Worm (Caenorhabditis elegans): ENCODE data around the gene npa-1.

npa-1 gene

ce11 chrV:7089217-7089616 lies 13.6 kb downstream of the npa-1 start (continued):
- TF ChIP-seq zag-1 (tag; optimal IDR thresholded peaks at IDR 0.05) (no peak), snpc-4 (tag; optimal IDR thresholded peaks at IDR 0.05) (no peak), gmeb-1 (tag; optimal IDR thresholded peaks at IDR 0.05) (peak; percentile 61), lsy-2 (tag; optimal IDR thresholded peaks at IDR 0.05) (no peak), fos-1 (tag; optimal IDR thresholded peaks at IDR 0.05) (peak; percentile 23), mab-5 (tag; optimal IDR thresholded peaks at IDR 0.05) (no peak), sma-9 (GFP tag; optimal IDR thresholded peaks at IDR 0.05) (peak; percentile 86), sma-9 (tag; optimal IDR thresholded peaks at IDR 0.05) (no peak), lin-13 (GFP tag; optimal IDR thresholded peaks at IDR 0.05) (no peak)

DNA sequence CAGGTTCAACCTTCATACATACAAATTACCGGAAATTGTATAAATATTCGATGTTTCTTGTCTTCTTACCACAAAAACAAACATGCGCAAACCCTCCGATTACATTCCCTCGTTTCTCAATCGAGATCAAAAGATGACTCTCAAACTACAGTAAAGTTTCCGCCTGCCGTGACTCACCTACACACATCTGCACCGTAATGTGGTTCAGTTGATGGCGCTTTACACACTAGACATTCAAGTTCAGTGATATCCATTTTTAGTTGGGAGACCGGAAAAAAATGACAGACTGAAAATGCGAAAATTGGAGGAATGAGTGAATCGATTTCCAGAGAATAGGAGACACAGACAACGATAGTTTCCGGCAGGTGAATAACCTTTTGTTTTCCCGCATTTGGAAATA lies 15.7 kb downstream of the npa-1 start, which contains the start of gene nhr-286:
Gene nhr-286 (minus strand): TSS at position 324 of the 400 bp plus-strand sequence.
- TF ChIP-seq gmeb-1 (tag; optimal IDR thresholded peaks at IDR 0.05) (no peak), lin-11 (tag; optimal IDR thresholded peaks at IDR 0.05) (no peak), ZK546.5 (tag; optimal IDR thresholded peaks at IDR 0.05) (no peak), nhr-237 (tag; optimal IDR thresholded peaks at IDR 0.05) (no peak), ztf-11 (tag; optimal IDR thresholded peaks at IDR 0.05) (no peak), elt-1 (tag; optimal IDR thresholded peaks at IDR 0.05) (no peak), sma-9 (GFP tag; optimal IDR thresholded peaks at IDR 0.05) (no peak), sma-9 (tag; optimal IDR thresholded peaks at IDR 0.05) (no peak), crh-2 (tag; optimal IDR thresholded peaks at IDR 0.05) (no peak)

DNA sequence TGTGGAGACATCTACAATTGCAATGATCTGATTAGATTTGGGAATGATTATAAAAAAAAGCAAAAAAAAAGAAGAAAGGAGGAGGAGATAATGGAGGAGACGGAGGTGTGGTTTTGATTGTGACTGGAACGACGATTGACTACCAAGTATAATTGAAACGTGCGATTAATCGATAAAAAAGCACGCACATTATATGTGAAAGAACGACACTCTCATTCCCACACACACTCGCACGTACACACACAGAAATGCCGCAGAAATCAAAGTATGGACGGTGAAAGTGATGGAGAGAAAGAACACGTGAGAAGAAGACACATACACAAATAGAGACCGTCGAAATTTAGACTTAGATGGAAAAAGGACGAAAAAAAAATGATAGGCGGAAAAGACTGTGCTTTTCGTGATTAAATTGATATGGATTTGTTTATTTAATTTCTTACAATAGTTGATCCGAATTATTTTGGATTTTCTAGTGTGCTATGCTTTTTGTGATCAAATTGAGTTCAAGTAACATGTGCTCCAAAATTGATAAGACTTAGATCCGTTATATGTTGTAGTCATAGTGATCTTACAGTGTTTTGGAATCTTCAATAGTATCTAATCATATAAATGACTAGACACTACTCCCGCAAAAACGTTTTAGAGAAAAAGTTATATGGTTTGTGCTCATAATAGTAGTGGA lies 18.3 kb downstream of the npa-1 start, which contains the start of gene nhr-135:
Gene nhr-135 (minus strand): TSS at position 51 of the 682 bp plus-strand sequence.
- TF ChIP-seq blmp-1 (tag; optimal IDR thresholded peaks at IDR 0.05; ENCODE audit: insufficient read depth) (peak; percentile 92), skn-1 (tag; optimal IDR thresholded peaks at IDR 0.05) (no peak), sma-3 (GFP tag; optimal IDR thresholded peaks at IDR 0.05) (peak; percentile 70), nhr-77 (tag; optimal IDR thresholded peaks at IDR 0.05) (no peak), mab-5 (tag; optimal IDR thresholded peaks at IDR 0.05) (no peak), R02D3.7 (tag; optimal IDR thresholded peaks at IDR 0.05) (no peak), nhr-25 (tag; optimal IDR thresholded peaks at IDR 0.05) (peak; percentile 70), ama-1 (optimal IDR thresholded peaks at IDR 0.05) (peak; percentile 5), sma-9 (GFP tag; optimal IDR thresholded peaks at IDR 0.05) (peak; percentile 86), sma-9 (tag; optimal IDR thresholded peaks at IDR 0.05) (no peak), egl-27 (tag; optimal IDR thresholded peaks at IDR 0.05) (peak; percentile 15), sem-4 (tag; optimal IDR thresholded peaks at IDR 0.05) (no peak), C34F6.9 (tag; optimal IDR thresholded peaks at IDR 0.05) (peak; percentile 32), lsy-2 (tag; optimal IDR thresholded peaks at IDR 0.05) (peak in 1 of 2 experiments; percentile 31), gmeb-1 (tag; optimal IDR thresholded peaks at IDR 0.05) (peak; percentile 56), mdl-1 (tag; optimal IDR thresholded peaks at IDR 0.05) (peak; percentile 52 to 76), lin-39 (tag; optimal IDR thresholded peaks at IDR 0.05) (no peak), crh-2 (tag; optimal IDR thresholded peaks at IDR 0.05) (peak; percentile 80), nhr-10 (tag; optimal IDR thresholded peaks at IDR 0.05) (no peak), F13H6.1 (tag; optimal IDR thresholded peaks at IDR 0.05) (peak; percentile 56), fos-1 (tag; optimal IDR thresholded peaks at IDR 0.05) (peak; percentile 82), Y55F3AM.14 (GFP tag; optimal IDR thresholded peaks at IDR 0.05) (peak; percentile 7), nhr-21 (tag; optimal IDR thresholded peaks at IDR 0.05) (peak; percentile 55), elt-3 (tag; optimal IDR thresholded peaks at IDR 0.05) (no peak), dmd-4 (tag; optimal IDR thresholded peaks at IDR 0.05) (no peak), nhr-129 (tag; optimal IDR thresholded peaks at IDR 0.05) (peak; percentile 71)

ce11 chrV:7095254-7095990 lies 19.8 kb downstream of the npa-1 start:
- TF ChIP-seq zag-1 (tag; optimal IDR thresholded peaks at IDR 0.05), result no peak
- TF ChIP-seq gmeb-1 (tag; optimal IDR thresholded peaks at IDR 0.05), result no peak
- no peak for TF ChIP-seq nhr-6 (tag; optimal IDR thresholded peaks at IDR 0.05)
- TF ChIP-seq aly-2 (tag; optimal IDR thresholded peaks at IDR 0.05), result no peak
- no peak for TF ChIP-seq ZK546.5 (tag; optimal IDR thresholded peaks at IDR 0.05)
- TF ChIP-seq sma-9 (GFP tag; optimal IDR thresholded peaks at IDR 0.05), result peak; percentile 38
- no peak for TF ChIP-seq sma-9 (tag; optimal IDR thresholded peaks at IDR 0.05)
- peak; percentile 14 for TF ChIP-seq sma-3 (GFP tag; optimal IDR thresholded peaks at IDR 0.05)
- no peak for TF ChIP-seq snpc-4 (tag; optimal IDR thresholded peaks at IDR 0.05)
- TF ChIP-seq crh-2 (tag; optimal IDR thresholded peaks at IDR 0.05), result peak; percentile 16
- TF ChIP-seq blmp-1 (tag; optimal IDR thresholded peaks at IDR 0.05; ENCODE audit: insufficient read depth), result no peak
- no peak for TF ChIP-seq nhr-21 (tag; optimal IDR thresholded peaks at IDR 0.05)
- TF ChIP-seq F13H6.1 (tag; optimal IDR thresholded peaks at IDR 0.05), result peak; percentile 35
- no peak for TF ChIP-seq alr-1 (tag; optimal IDR thresholded peaks at IDR 0.05)
- no peak for TF ChIP-seq nhr-23 (tag; optimal IDR thresholded peaks at IDR 0.05)
- no peak for TF ChIP-seq mab-5 (tag; optimal IDR thresholded peaks at IDR 0.05)
- no peak for TF ChIP-seq dmd-4 (tag; optimal IDR thresholded peaks at IDR 0.05)
- peak; percentile 23 for TF ChIP-seq fos-1 (tag; optimal IDR thresholded peaks at IDR 0.05)
